Worm (Caenorhabditis elegans) whole organism, young adult: ENCODE results near the gene F54F12.2.
A peak's percentile ranks its signal among the peaks of the same experiment; 100 is the strongest.

Experiments
- B0019.2 ChIP-seq: fragments of 200-800 bp; sonication (Bioruptor generic); conservative IDR thresholded peaks from 2 replicates; pipeline ENCODE4 v1.3.6; 2022; ENCODE audit warnings: missing genetic modification reagents, missing genetic modification characterization, missing compliant biosample characterization
- B0035.1 ChIP-seq: sonication (generic microtip); optimal IDR thresholded peaks from 2 replicates; lab custom pipeline; 2016; ENCODE audit warnings: missing genetic modification characterization, mild to moderate bottlenecking, missing compliant biosample characterization, missing genotype, missing genetic modification reagents
- B0261.1 ChIP-seq: sonication (generic microtip); optimal IDR thresholded peaks from 2 replicates; lab custom pipeline; 2016; ENCODE audit warnings: mild to moderate bottlenecking, missing genetic modification characterization, moderate library complexity, missing compliant biosample characterization
- C17E4.6 ChIP-seq: fragments of 200-800 bp; sonication (Bioruptor generic); IDR thresholded peaks from 2 replicates; pipeline ENCODE4 v1.3.6; 2022; ENCODE audit warnings: missing genetic modification reagents, missing genetic modification characterization, missing compliant biosample characterization
- F23B12.7 ChIP-seq: sonication (generic microtip); optimal IDR thresholded peaks from 2 replicates; lab custom pipeline; 2017; ENCODE audit warnings: missing genetic modification characterization, mild to moderate bottlenecking, missing compliant biosample characterization, antibody characterized with exemption, moderate library complexity; ENCODE audit not compliant: insufficient read depth
- F33H1.4 ChIP-seq: fragments of 200-800 bp; sonication (Bioruptor generic); IDR thresholded peaks from 2 replicates; pipeline ENCODE4 v1.3.6; 2022; ENCODE audit warnings: missing genetic modification reagents, missing genetic modification characterization, missing compliant biosample characterization
- F37B4.10 ChIP-seq: fragments of 200-800 bp; sonication (Bioruptor generic); IDR thresholded peaks from 2 replicates; pipeline ENCODE4 v1.3.6; 2022; ENCODE audit warnings: missing genetic modification characterization, missing compliant biosample characterization
- F39B2.1 ChIP-seq: fragments of 200-800 bp; sonication (Bioruptor generic); IDR thresholded peaks from 2 replicates; pipeline ENCODE4 v1.3.6; 2022; ENCODE audit warnings: missing genetic modification reagents, missing genetic modification characterization, missing compliant biosample characterization
- F49E8.2 ChIP-seq: sonication (generic microtip); optimal IDR thresholded peaks from 3 replicates; lab custom pipeline; 2017; ENCODE audit warnings: missing genetic modification characterization, mild to moderate bottlenecking, missing compliant biosample characterization, antibody characterized with exemption, moderate library complexity; ENCODE audit not compliant: insufficient read depth
- F55B11.4 ChIP-seq: sonication (generic microtip); optimal IDR thresholded peaks from 2 replicates; lab custom pipeline; 2016; ENCODE audit warnings: missing compliant biosample characterization, missing genetic modification characterization, borderline replicate concordance; ENCODE audit not compliant: insufficient read depth
- F57A8.1 ChIP-seq: fragments of 200-800 bp; sonication (Bioruptor generic); optimal IDR thresholded peaks from 2 replicates; lab custom pipeline; 2018; ENCODE audit warnings: mild to moderate bottlenecking, missing genetic modification characterization, moderate library complexity, missing compliant biosample characterization
- F57C9.4 ChIP-seq: sonication (generic microtip); optimal IDR thresholded peaks from 2 replicates; lab custom pipeline; 2017; ENCODE audit warnings: mild to moderate bottlenecking, missing genetic modification characterization, missing compliant biosample characterization
- K11D2.4 ChIP-seq: fragments of 200-800 bp; sonication (Bioruptor generic); IDR thresholded peaks from 2 replicates; pipeline ENCODE4 v1.3.6; 2022; ENCODE audit warnings: missing genetic modification reagents, missing genetic modification characterization, missing compliant biosample characterization
- K12H6.12 ChIP-seq: fragments of 200-800 bp; sonication (Bioruptor generic); optimal IDR thresholded peaks from 2 replicates; lab custom pipeline; 2018; ENCODE audit warnings: mild to moderate bottlenecking, missing genetic modification characterization, missing compliant biosample characterization
- Y53G8AR.9 ChIP-seq: fragments of 200-800 bp; sonication (Bioruptor generic); conservative IDR thresholded peaks from 2 replicates; pipeline ENCODE4 v1.3.6; 2022; ENCODE audit warnings: missing genetic modification reagents, missing genetic modification characterization, missing compliant biosample characterization
- Y67H2A.10 ChIP-seq: fragments of 200-800 bp; sonication (Bioruptor generic); conservative IDR thresholded peaks from 2 replicates; pipeline ENCODE4 v1.3.6; 2022; ENCODE audit warnings: missing genetic modification reagents, missing genetic modification characterization, missing compliant biosample characterization
- ama-1 ChIP-seq, 3 experiments: fragments of 150-350 bp in 1 of 3; sonication (generic microtip) in 2 of 3; optimal IDR thresholded peaks; 2 replicates each; lab custom pipeline; 2014 to 2018; ENCODE audit warnings: missing biosample characterization in 2 of 3, missing genetic modification characterization in 2 of 3, missing genetic modification reagents in 2 of 3
- aptf-3 ChIP-seq: fragments of 200-800 bp; sonication (Bioruptor generic); IDR thresholded peaks from 2 replicates; pipeline ENCODE4 v1.3.6; 2022; ENCODE audit warnings: missing genetic modification characterization, missing compliant biosample characterization
- athp-1 ChIP-seq: sonication (generic microtip); optimal IDR thresholded peaks from 2 replicates; lab custom pipeline; 2017; ENCODE audit warnings: mild to moderate bottlenecking, missing genetic modification characterization, missing compliant biosample characterization
- ceh-40 ChIP-seq: fragments of 200-800 bp; sonication (Bioruptor generic); IDR thresholded peaks from 2 replicates; pipeline ENCODE4 v1.3.6; 2022; ENCODE audit warnings: missing genetic modification characterization, missing compliant biosample characterization
- ceh-79 ChIP-seq: sonication (generic microtip); optimal IDR thresholded peaks from 2 replicates; lab custom pipeline; 2017; ENCODE audit warnings: mild to moderate bottlenecking, missing genetic modification characterization, missing compliant biosample characterization
- dox-1 ChIP-seq: fragments of 200-800 bp; sonication (Bioruptor generic); IDR thresholded peaks from 2 replicates; pipeline ENCODE4 v1.3.6; 2022; ENCODE audit warnings: missing genetic modification reagents, missing genetic modification characterization, missing compliant biosample characterization
- egl-44 ChIP-seq: fragments of 200-800 bp; sonication (Bioruptor generic); IDR thresholded peaks from 2 replicates; pipeline ENCODE4 v1.3.6; 2022; ENCODE audit warnings: missing genetic modification reagents, missing genetic modification characterization, missing compliant biosample characterization
- egrh-3 ChIP-seq: fragments of 200-800 bp; sonication (Bioruptor generic); IDR thresholded peaks from 2 replicates; pipeline ENCODE4 v1.3.6; 2022; ENCODE audit warnings: missing genetic modification reagents, missing genetic modification characterization, missing compliant biosample characterization
- ets-4 ChIP-seq: fragments of 200-800 bp; sonication (Bioruptor generic); optimal IDR thresholded peaks from 2 replicates; lab custom pipeline; 2018; ENCODE audit warnings: mild to moderate bottlenecking, missing genetic modification characterization, missing compliant biosample characterization
- fkh-3 ChIP-seq: sonication (generic microtip); optimal IDR thresholded peaks from 2 replicates; lab custom pipeline; 2016; ENCODE audit warnings: mild to moderate bottlenecking, missing genetic modification characterization, missing compliant biosample characterization
- gei-17 ChIP-seq: fragments of 200-800 bp; sonication (Bioruptor generic); optimal IDR thresholded peaks from 2 replicates; lab custom pipeline; 2018; ENCODE audit warnings: mild to moderate bottlenecking, missing genetic modification characterization, missing compliant biosample characterization
- hlh-26 ChIP-seq: fragments of 200-800 bp; sonication (Bioruptor generic); conservative IDR thresholded peaks from 2 replicates; pipeline ENCODE4 v1.3.6; 2022; ENCODE audit warnings: missing genetic modification reagents, missing genetic modification characterization, missing compliant biosample characterization
- hsf-1 ChIP-seq: fragments of 200-800 bp; sonication (Bioruptor generic); IDR thresholded peaks from 2 replicates; pipeline ENCODE4 v1.3.6; 2022; ENCODE audit warnings: missing genetic modification reagents, missing genetic modification characterization, missing compliant biosample characterization
- let-607 ChIP-seq, 2 experiments: fragments of 200-800 bp in 1 of 2; sonication (Bioruptor generic) in 1 of 2; sonication (generic microtip) in 1 of 2; optimal IDR thresholded peaks; 2 replicates each; lab custom pipeline; 2016 to 2018; ENCODE audit warnings: mild to moderate bottlenecking in 2 of 2, missing compliant biosample characterization in 2 of 2, missing genetic modification characterization in 2 of 2, moderate library complexity in 2 of 2, missing genotype in 1 of 2
- lin-35 ChIP-seq, 3 experiments: fragments of 150-350 bp in 2 of 3; sonication (generic microtip) in 1 of 3; optimal IDR thresholded peaks; 2 replicates each; lab custom pipeline; 2014 to 2018; ENCODE audit warnings: missing biosample characterization in 3 of 3, missing genetic modification characterization in 3 of 3, missing genetic modification reagents in 3 of 3
- lir-1 ChIP-seq: fragments of 200-800 bp; sonication (Bioruptor generic); conservative IDR thresholded peaks from 2 replicates; pipeline ENCODE4 v1.3.6; 2022; ENCODE audit warnings: missing genetic modification reagents, missing genetic modification characterization, missing compliant biosample characterization
- madf-6 ChIP-seq: fragments of 200-800 bp; sonication (Bioruptor generic); IDR thresholded peaks from 2 replicates; pipeline ENCODE4 v1.3.6; 2022; ENCODE audit warnings: missing genetic modification reagents, missing genetic modification characterization, missing compliant biosample characterization
- madf-8 ChIP-seq: fragments of 200-800 bp; sonication (Bioruptor generic); conservative IDR thresholded peaks from 2 replicates; pipeline ENCODE4 v1.3.6; 2022; ENCODE audit warnings: missing genetic modification reagents, missing genetic modification characterization, missing compliant biosample characterization
- mes-4 ChIP-seq: sonication (generic microtip); optimal IDR thresholded peaks from 2 replicates; lab custom pipeline; 2016; ENCODE audit warnings: missing genotype, missing genetic modification characterization, missing compliant biosample characterization
- mxl-1 ChIP-seq: sonication (generic microtip); optimal IDR thresholded peaks from 2 replicates; lab custom pipeline; 2016; ENCODE audit warnings: missing genetic modification characterization, missing compliant biosample characterization
- nhr-179 ChIP-seq: sonication (generic microtip); optimal IDR thresholded peaks from 2 replicates; lab custom pipeline; 2016; ENCODE audit warnings: mild to moderate bottlenecking, missing genetic modification characterization, missing compliant biosample characterization
- nhr-90 ChIP-seq: sonication (generic microtip); optimal IDR thresholded peaks from 2 replicates; lab custom pipeline; 2016; ENCODE audit warnings: missing genotype, mild to moderate bottlenecking, missing genetic modification characterization, missing compliant biosample characterization
- repo-1 ChIP-seq: sonication (generic microtip); optimal IDR thresholded peaks from 2 replicates; lab custom pipeline; 2017; ENCODE audit warnings: mild to moderate bottlenecking, missing genetic modification characterization, missing compliant biosample characterization
- sdz-38 ChIP-seq: sonication (generic microtip); optimal IDR thresholded peaks from 2 replicates; lab custom pipeline; 2016; ENCODE audit warnings: missing genotype, missing genetic modification characterization, missing compliant biosample characterization
- sea-2 ChIP-seq: fragments of 200-800 bp; sonication (Bioruptor generic); IDR thresholded peaks from 2 replicates; pipeline ENCODE4 v1.3.6; 2022; ENCODE audit warnings: missing genetic modification characterization, missing compliant biosample characterization
- somi-1 ChIP-seq: fragments of 200-800 bp; sonication (Bioruptor generic); optimal IDR thresholded peaks from 2 replicates; lab custom pipeline; 2018; ENCODE audit warnings: mild to moderate bottlenecking, missing genetic modification characterization, missing compliant biosample characterization
- sptf-2 ChIP-seq: fragments of 200-800 bp; sonication (Bioruptor generic); optimal IDR thresholded peaks from 2 replicates; lab custom pipeline; 2018; ENCODE audit warnings: mild to moderate bottlenecking, missing genetic modification characterization, missing compliant biosample characterization
- tbp1 ChIP-seq: fragments of 200-800 bp; sonication (Bioruptor generic); optimal IDR thresholded peaks from 2 replicates; lab custom pipeline; 2018; ENCODE audit warnings: mild to moderate bottlenecking, missing genetic modification characterization, missing compliant biosample characterization
- unc-130 ChIP-seq: sonication (generic microtip); optimal IDR thresholded peaks from 2 replicates; lab custom pipeline; 2016; ENCODE audit warnings: missing genetic modification reagents, missing genetic modification characterization, missing compliant biosample characterization
- ztf-18 ChIP-seq: sonication (generic microtip); optimal IDR thresholded peaks from 2 replicates; lab custom pipeline; 2016; ENCODE audit warnings: missing genotype, mild to moderate bottlenecking, missing genetic modification characterization, missing compliant biosample characterization
- ztf-25 ChIP-seq: fragments of 200-800 bp; sonication (Bioruptor generic); IDR thresholded peaks from 2 replicates; pipeline ENCODE4 v1.3.6; 2022; ENCODE audit warnings: missing genetic modification reagents, missing genetic modification characterization, missing compliant biosample characterization
- ztf-26 ChIP-seq: sonication (generic microtip); optimal IDR thresholded peaks from 2 replicates; lab custom pipeline; 2017; ENCODE audit warnings: missing genetic modification characterization, missing compliant biosample characterization
- ztf-6 ChIP-seq: fragments of 200-800 bp; sonication (Bioruptor generic); IDR thresholded peaks from 2 replicates; pipeline ENCODE4 v1.3.6; 2022; ENCODE audit warnings: missing genetic modification reagents, missing genetic modification characterization, missing compliant biosample characterization

F54F12.2 gene

DNA sequence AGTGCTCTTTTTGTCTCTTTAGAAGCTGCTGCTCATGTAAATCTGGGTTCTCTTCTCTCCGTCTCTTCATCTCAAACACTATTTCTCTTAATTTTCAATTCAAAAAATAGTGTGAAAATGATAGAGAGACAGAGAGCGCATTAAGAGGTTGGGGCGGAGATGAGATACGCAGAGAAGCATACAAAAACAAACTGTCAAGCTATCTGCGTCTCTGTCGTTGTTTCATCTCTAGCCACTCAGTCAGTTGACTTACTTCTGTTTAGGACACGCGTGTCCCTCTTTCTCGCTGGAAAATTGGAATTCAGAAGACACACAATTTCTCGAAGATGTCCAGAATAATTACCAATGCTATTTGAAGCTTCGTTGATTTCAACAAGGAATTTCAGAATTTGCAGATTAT, 21.3 kb downstream of the F54F12.2 start (continued):
- TF ChIP-seq ztf-26 (tag; lab: Kevin White, UChicago): no peak
- TF ChIP-seq mxl-1 (tag; lab: Kevin White, UChicago): no peak
- TF ChIP-seq B0261.1: no peak
- TF ChIP-seq sptf-2 (GFP tag; lab: Kevin White, UChicago): no peak
- no peak for TF ChIP-seq Y67H2A.10 (GFP tag; lab: Robert Waterston, UW)
- TF ChIP-seq F57A8.1: no peak
- TF ChIP-seq ztf-25 (GFP tag; lab: Robert Waterston, UW): no peak
- TF ChIP-seq nhr-90 (tag; lab: Kevin White, UChicago): no peak
- TF ChIP-seq gei-17 (GFP tag; lab: Kevin White, UChicago): peak; percentile 37
- peak; percentile 72 for TF ChIP-seq lir-1
- TF ChIP-seq sdz-38 (tag; lab: Kevin White, UChicago): no peak
- peak in 1 of 3 experiments; percentile 55 for TF ChIP-seq lin-35 (GFP tag; optimal IDR thresholded peaks at IDR 0.05; lab: Kevin White, UChicago)
- no peak for TF ChIP-seq ets-4
- TF ChIP-seq dox-1: no peak
- TF ChIP-seq let-607 (tag; optimal IDR thresholded peaks at IDR 0.05; lab: Kevin White, UChicago): no peak
- no peak for TF ChIP-seq F55B11.4 (tag; lab: Kevin White, UChicago)
- no peak for TF ChIP-seq F23B12.7 (tag; lab: Kevin White, UChicago)
- TF ChIP-seq fkh-3 (tag; lab: Kevin White, UChicago): no peak
- peak; percentile 65 for TF ChIP-seq K12H6.12 (tag; lab: Kevin White, UChicago)
- TF ChIP-seq mes-4 (tag; lab: Kevin White, UChicago): no peak
- TF ChIP-seq F39B2.1 (GFP tag; lab: Robert Waterston, UW): no peak
- peak; percentile 92 for TF ChIP-seq ama-1 (optimal IDR thresholded peaks at IDR 0.05; lab: Kevin White, UChicago)
- TF ChIP-seq ama-1 (GFP tag; optimal IDR thresholded peaks at IDR 0.05; lab: Kevin White, UChicago): no peak
- no peak for TF ChIP-seq F49E8.2 (tag; lab: Kevin White, UChicago)
- no peak for TF ChIP-seq unc-130 (GFP tag; lab: Kevin White, UChicago)
- peak; percentile 51 for TF ChIP-seq tbp1
- no peak for TF ChIP-seq hlh-26 (GFP tag; lab: Robert Waterston, UW)
- TF ChIP-seq C17E4.6 (GFP tag; lab: Robert Waterston, UW): no peak
- no peak for TF ChIP-seq F33H1.4 (GFP tag; lab: Robert Waterston, UW)
- no peak for TF ChIP-seq egrh-3
- TF ChIP-seq madf-6 (GFP tag; lab: Robert Waterston, UW): no peak
- no peak for TF ChIP-seq ztf-6 (GFP tag; lab: Robert Waterston, UW)
- TF ChIP-seq aptf-3 (GFP tag; lab: Robert Waterston, UW): no peak
- TF ChIP-seq F37B4.10 (GFP tag; lab: Robert Waterston, UW): no peak
- no peak for TF ChIP-seq athp-1 (tag; lab: Kevin White, UChicago)
- TF ChIP-seq hsf-1: 0 out of 2 replicates have a peak, but pooled peaks have one; percentile 44
- peak; percentile 52 for TF ChIP-seq somi-1
- no peak for TF ChIP-seq repo-1
- no peak for TF ChIP-seq ceh-40 (GFP tag; lab: Robert Waterston, UW)
- no peak for TF ChIP-seq F57C9.4
- no peak for TF ChIP-seq ztf-18 (tag; lab: Kevin White, UChicago)
- no peak for TF ChIP-seq Y53G8AR.9 (GFP tag; lab: Robert Waterston, UW)
- TF ChIP-seq ceh-79 (tag; lab: Kevin White, UChicago): no peak
- peak; percentile 36; the same call in 1 of the 2 replicates for TF ChIP-seq egl-44 (GFP tag; lab: Robert Waterston, UW)
- TF ChIP-seq K11D2.4 (GFP tag; lab: Robert Waterston, UW): peak; percentile 72
- no peak for TF ChIP-seq B0035.1
- TF ChIP-seq nhr-179: no peak
- no peak for TF ChIP-seq B0019.2 (GFP tag; lab: Robert Waterston, UW)
- no peak for TF ChIP-seq sea-2 (GFP tag; lab: Robert Waterston, UW)
- TF ChIP-seq madf-8 (GFP tag; lab: Robert Waterston, UW): no peak
